Worm (Caenorhabditis elegans): ENCODE results near the gene Y82E9BL.18.

Gene Y82E9BL.18

DNA sequence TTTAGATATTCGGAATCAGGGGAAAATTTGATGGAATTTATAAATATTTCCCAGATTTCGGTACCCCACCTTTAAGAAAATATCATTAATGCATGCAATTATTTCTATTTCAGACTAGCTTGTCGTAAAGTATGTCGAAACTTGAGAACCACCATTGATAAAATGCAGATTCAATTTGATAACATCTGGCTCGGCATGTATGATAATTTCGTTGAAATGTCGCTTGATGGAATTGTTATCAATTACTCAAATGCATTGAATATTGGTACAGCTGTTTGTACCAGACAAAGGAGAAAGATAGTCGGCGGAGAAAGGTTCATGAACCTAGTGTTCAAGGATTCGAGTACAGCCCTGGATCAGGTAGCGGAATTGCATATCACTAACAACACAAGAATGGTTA lies 5.3 kb downstream of the Y82E9BL.18 start, which contains the start of gene Y82E9BL.19:
Gene Y82E9BL.19, plus strand, starts transcription at position 123 of the 400 bp plus-strand sequence.
- TF ChIP-seq ceh-13 (GFP tag; optimal IDR thresholded peaks at IDR 0.05) (no peak), hmbx-1 (tag; optimal IDR thresholded peaks at IDR 0.05) (no peak), flt-1 (GFP tag; IDR thresholded peaks at IDR 0.05) (no peak), tra-4 (tag; optimal IDR thresholded peaks at IDR 0.05) (no peak), hnd-1 (tag; optimal IDR thresholded peaks at IDR 0.05) (no peak)

DNA sequence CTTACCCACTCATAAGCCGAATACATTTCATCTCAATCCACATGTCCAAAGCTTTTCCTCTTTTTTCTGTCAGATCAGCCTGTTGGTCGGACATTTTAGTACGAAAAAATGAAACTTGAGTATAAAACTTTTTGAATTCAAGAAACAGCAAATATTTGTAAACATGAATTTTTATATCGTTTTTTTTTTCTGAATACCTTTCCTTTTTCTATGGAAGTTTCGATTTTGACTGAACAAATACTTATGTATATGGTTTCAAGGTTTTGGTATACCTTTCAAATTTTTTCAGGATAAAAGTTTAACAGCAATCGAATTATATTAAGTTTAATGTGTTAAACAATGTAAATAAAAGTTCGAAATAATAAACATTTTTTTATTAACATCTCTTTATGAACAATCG lies 13.7 kb downstream of the Y82E9BL.18 start, which contains the start of gene fbxa-5:
Gene fbxa-5, minus strand, starts transcription at position 101 of the 400 bp plus-strand sequence.
- TF ChIP-seq tra-4 (tag; optimal IDR thresholded peaks at IDR 0.05): no peak
- no peak for TF ChIP-seq ceh-36 (tag; optimal IDR thresholded peaks at IDR 0.05)
- TF ChIP-seq tbx-11 (GFP tag; IDR thresholded peaks at IDR 0.05): no peak
- TF ChIP-seq pes-1 (GFP tag; IDR thresholded peaks at IDR 0.05): no peak
- no peak for TF ChIP-seq hmg-4 (GFP tag; optimal IDR thresholded peaks at IDR 0.05)
- no peak for TF ChIP-seq scrt-1 (GFP tag; IDR thresholded peaks at IDR 0.05)
- TF ChIP-seq B0310.2 (tag; optimal IDR thresholded peaks at IDR 0.05): no peak
- TF ChIP-seq aly-1 (tag; optimal IDR thresholded peaks at IDR 0.05): no peak
- TF ChIP-seq hmbx-1 (tag; optimal IDR thresholded peaks at IDR 0.05): no peak
- no peak for TF ChIP-seq tbx-37 (GFP tag; conservative IDR thresholded peaks at IDR 0.05)
- no peak for TF ChIP-seq sea-1 (GFP tag; conservative IDR thresholded peaks at IDR 0.05)

DNA sequence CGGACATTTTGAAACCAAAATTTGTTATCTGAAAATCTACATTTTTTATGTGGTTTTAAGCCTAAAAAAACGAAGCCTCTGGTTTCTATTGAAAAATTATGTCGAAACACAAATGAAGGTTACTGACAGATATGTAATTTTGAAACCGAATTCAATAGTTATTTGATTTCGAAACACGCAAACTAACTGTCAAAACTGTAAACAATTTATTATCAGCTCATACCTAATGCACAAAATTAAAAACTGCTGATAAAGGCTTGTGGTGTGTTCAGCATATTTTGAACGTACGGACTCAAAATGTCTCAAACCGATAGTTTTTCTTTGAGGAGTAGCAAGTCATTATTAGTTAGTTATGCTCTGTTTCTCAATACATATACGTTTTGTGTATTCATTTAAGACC lies 15.9 kb downstream of the Y82E9BL.18 start, which contains the start of gene fbxa-26:
Gene fbxa-26, minus strand, starts transcription at position 35 of the 400 bp plus-strand sequence.
- TF ChIP-seq hnd-1 (tag; optimal IDR thresholded peaks at IDR 0.05): no peak

DNA sequence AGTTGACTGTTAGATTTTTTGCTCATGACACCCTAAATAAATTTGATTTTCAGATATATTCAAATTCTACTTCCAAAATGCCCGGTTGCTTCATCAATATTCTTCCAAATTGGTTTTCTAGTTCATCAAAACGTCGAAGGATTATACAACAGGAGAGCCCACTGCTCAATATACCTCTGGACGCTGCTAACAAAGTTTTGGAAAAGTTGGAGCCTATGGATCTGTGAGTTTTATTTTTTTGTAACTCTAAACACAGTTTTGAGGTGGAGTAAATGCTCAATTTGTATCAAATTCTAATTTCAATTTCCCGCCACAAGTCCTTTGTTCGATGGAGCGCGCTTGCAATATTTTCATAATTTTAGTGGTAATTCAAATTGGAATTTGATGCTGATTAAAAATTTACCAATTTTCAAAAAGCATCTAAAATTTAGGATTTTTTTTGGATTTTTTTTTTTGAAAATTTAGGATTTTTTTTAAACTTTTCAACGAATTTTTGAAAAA lies 16.4 kb downstream of the Y82E9BL.18 start, which contains the start of gene fbxa-27:
Gene fbxa-27, plus strand, starts transcription at position 51 of the 501 bp plus-strand sequence.
- no peak for TF ChIP-seq F13C5.2 (tag; optimal IDR thresholded peaks at IDR 0.05)
- no peak for TF ChIP-seq ets-7 (tag; optimal IDR thresholded peaks at IDR 0.05)
- TF ChIP-seq pes-1 (GFP tag; IDR thresholded peaks at IDR 0.05): no peak
- no peak for TF ChIP-seq ceh-13 (GFP tag; optimal IDR thresholded peaks at IDR 0.05)

DNA sequence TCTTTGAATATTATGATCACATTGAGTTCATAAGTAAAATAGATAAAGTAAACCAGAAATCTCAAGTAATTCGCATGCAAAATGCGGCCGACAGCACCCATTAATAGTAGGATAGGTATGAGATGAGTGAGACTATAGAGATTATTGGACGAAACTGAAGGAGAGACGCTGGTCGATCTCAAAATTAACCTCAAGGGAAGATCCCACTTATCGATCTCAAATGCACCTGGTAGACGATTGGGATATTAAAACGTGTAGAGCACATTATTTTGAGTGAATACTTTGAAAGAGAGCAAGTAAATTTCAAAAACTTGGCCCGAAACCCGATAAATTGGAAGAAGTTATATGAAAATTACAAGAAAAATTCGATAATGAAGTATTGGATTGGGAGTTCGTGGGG lies 19.1 kb downstream of the Y82E9BL.18 start, which contains the start of gene Y82E9BL.6:
Gene Y82E9BL.6, minus strand, starts transcription at position 101 of the 400 bp plus-strand sequence.
- TF ChIP-seq tbx-37 (GFP tag; conservative IDR thresholded peaks at IDR 0.05): no peak
- no peak for TF ChIP-seq sea-1 (GFP tag; conservative IDR thresholded peaks at IDR 0.05)
- no peak for TF ChIP-seq ceh-13 (GFP tag; optimal IDR thresholded peaks at IDR 0.05)
- TF ChIP-seq tbx-11 (GFP tag; IDR thresholded peaks at IDR 0.05): no peak
- TF ChIP-seq hmg-4 (GFP tag; optimal IDR thresholded peaks at IDR 0.05): no peak
- no peak for TF ChIP-seq hmbx-1 (tag; optimal IDR thresholded peaks at IDR 0.05)
- no peak for TF ChIP-seq hnd-1 (tag; optimal IDR thresholded peaks at IDR 0.05)
- no peak for TF ChIP-seq F13C5.2 (tag; optimal IDR thresholded peaks at IDR 0.05)
- no peak for TF ChIP-seq ceh-36 (tag; optimal IDR thresholded peaks at IDR 0.05)
- TF ChIP-seq ets-7 (tag; optimal IDR thresholded peaks at IDR 0.05): no peak
- TF ChIP-seq B0310.2 (tag; optimal IDR thresholded peaks at IDR 0.05): no peak
- no peak for TF ChIP-seq scrt-1 (GFP tag; IDR thresholded peaks at IDR 0.05)

ce11 chrIII:1347003-1347402 lies 20.4 kb downstream of the Y82E9BL.18 start:
- TF ChIP-seq ceh-36 (tag; optimal IDR thresholded peaks at IDR 0.05) (no peak), flt-1 (GFP tag; IDR thresholded peaks at IDR 0.05) (no peak), tra-4 (tag; optimal IDR thresholded peaks at IDR 0.05) (no peak), ets-7 (tag; optimal IDR thresholded peaks at IDR 0.05) (no peak), pes-1 (GFP tag; IDR thresholded peaks at IDR 0.05) (no peak), hnd-1 (tag; optimal IDR thresholded peaks at IDR 0.05) (no peak), B0310.2 (tag; optimal IDR thresholded peaks at IDR 0.05) (no peak), F13C5.2 (tag; optimal IDR thresholded peaks at IDR 0.05) (no peak), hmg-4 (GFP tag; optimal IDR thresholded peaks at IDR 0.05) (no peak), tbx-11 (GFP tag; IDR thresholded peaks at IDR 0.05) (no peak), ama-1 (optimal IDR thresholded peaks at IDR 0.05) (no peak), scrt-1 (GFP tag; IDR thresholded peaks at IDR 0.05) (no peak)

DNA sequence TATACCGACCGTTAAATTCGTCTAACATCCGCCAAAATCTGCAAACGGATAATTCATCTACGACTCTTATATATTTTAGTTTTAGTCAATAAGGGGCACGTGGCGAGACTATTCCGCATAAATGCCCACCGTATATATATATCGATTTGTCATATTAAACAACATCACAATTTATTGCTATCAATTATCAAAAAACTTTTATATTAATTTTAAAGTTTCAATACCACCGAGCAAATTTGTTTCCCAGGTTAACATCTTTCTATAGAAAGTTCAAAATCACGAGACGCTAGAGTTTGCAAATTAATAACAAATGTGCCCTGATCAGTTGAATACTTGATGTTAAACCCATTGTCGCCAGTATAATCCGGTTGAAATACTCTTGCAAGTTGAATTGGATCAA lies 20.9 kb downstream of the Y82E9BL.18 start, which contains the start of gene Y82E9BL.5:
Gene Y82E9BL.5, minus strand, starts transcription at position 101 of the 400 bp plus-strand sequence.
- TF ChIP-seq flt-1 (GFP tag; IDR thresholded peaks at IDR 0.05): no peak
- no peak for TF ChIP-seq sea-1 (GFP tag; conservative IDR thresholded peaks at IDR 0.05)
- TF ChIP-seq ceh-36 (tag; optimal IDR thresholded peaks at IDR 0.05): no peak
- TF ChIP-seq tbx-37 (GFP tag; conservative IDR thresholded peaks at IDR 0.05): no peak
- TF ChIP-seq ceh-13 (GFP tag; optimal IDR thresholded peaks at IDR 0.05): no peak
- TF ChIP-seq F13C5.2 (tag; optimal IDR thresholded peaks at IDR 0.05): no peak
- no peak for TF ChIP-seq aly-1 (tag; optimal IDR thresholded peaks at IDR 0.05)
- TF ChIP-seq tbx-11 (GFP tag; IDR thresholded peaks at IDR 0.05): no peak
- TF ChIP-seq tra-4 (tag; optimal IDR thresholded peaks at IDR 0.05): no peak
- no peak for TF ChIP-seq B0310.2 (tag; optimal IDR thresholded peaks at IDR 0.05)
- no peak for TF ChIP-seq hmbx-1 (tag; optimal IDR thresholded peaks at IDR 0.05)
- no peak for TF ChIP-seq ama-1 (optimal IDR thresholded peaks at IDR 0.05)
- no peak for TF ChIP-seq scrt-1 (GFP tag; IDR thresholded peaks at IDR 0.05)
- no peak for TF ChIP-seq hmg-4 (GFP tag; optimal IDR thresholded peaks at IDR 0.05)
- no peak for TF ChIP-seq hnd-1 (tag; optimal IDR thresholded peaks at IDR 0.05)
- TF ChIP-seq ets-7 (tag; optimal IDR thresholded peaks at IDR 0.05): no peak

DNA sequence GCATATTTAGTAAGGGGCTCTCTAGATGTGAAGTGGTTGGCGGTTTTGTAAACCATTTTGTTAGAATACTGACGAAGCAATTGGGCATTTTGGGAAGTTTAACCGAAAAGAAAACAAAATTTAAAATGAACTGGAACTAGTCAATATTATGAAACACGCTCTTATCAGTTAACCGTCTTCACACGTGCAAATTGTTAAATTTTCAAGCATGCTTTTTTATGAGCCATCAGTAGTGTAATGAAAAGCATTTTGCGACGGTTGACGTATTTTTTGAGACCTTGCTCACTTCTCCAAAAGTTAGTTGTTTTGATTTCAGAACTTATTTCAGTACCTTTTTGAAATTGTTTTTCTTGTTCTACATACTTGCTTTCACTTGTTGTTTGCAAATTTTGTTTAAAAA lies 22.7 kb downstream of the Y82E9BL.18 start, which contains the start of gene fbxa-25:
Gene fbxa-25, minus strand, starts transcription at position 138 of the 400 bp plus-strand sequence.
- TF ChIP-seq hmg-4 (GFP tag; optimal IDR thresholded peaks at IDR 0.05) (no peak), F13C5.2 (tag; optimal IDR thresholded peaks at IDR 0.05) (no peak), hmbx-1 (tag; optimal IDR thresholded peaks at IDR 0.05) (no peak), ceh-13 (GFP tag; optimal IDR thresholded peaks at IDR 0.05) (no peak), pes-1 (GFP tag; IDR thresholded peaks at IDR 0.05) (no peak), scrt-1 (GFP tag; IDR thresholded peaks at IDR 0.05) (no peak), sea-1 (GFP tag; conservative IDR thresholded peaks at IDR 0.05) (no peak)

Measured in whole organism, early embryonic.